Worm (Caenorhabditis elegans): Measurements from ENCODE around the gene T19H5.7.

Gene T19H5.7

ce11 chrII:9523539-9524224 is 43.8 kb upstream of the T19H5.7 start, which contains the start of gene mex-6 (continued):
- TF ChIP-seq F33H1.4 (GFP tag; IDR thresholded peaks at IDR 0.05) (peak; percentile 94), F22D6.2 (tag; optimal IDR thresholded peaks at IDR 0.05) (no peak), xnd-1 (tag; optimal IDR thresholded peaks at IDR 0.05) (peak; percentile 92), ceh-40 (GFP tag; IDR thresholded peaks at IDR 0.05) (no peak), somi-1 (GFP tag; optimal IDR thresholded peaks at IDR 0.05) (no peak), tlf-1 (GFP tag; optimal IDR thresholded peaks at IDR 0.05) (peak; percentile 32), akir-1 (GFP tag; optimal IDR thresholded peaks at IDR 0.05) (no peak), sptf-2 (GFP tag; optimal IDR thresholded peaks at IDR 0.05) (no peak), aptf-2 (GFP tag; conservative IDR thresholded peaks at IDR 0.05) (no peak), Y67H2A.10 (GFP tag; conservative IDR thresholded peaks at IDR 0.05) (no peak), lir-1 (GFP tag; conservative IDR thresholded peaks at IDR 0.05) (no peak), T07F8.4 (tag; optimal IDR thresholded peaks at IDR 0.05) (no peak), sdz-38 (tag; optimal IDR thresholded peaks at IDR 0.05) (no peak), nfya-1 (tag; optimal IDR thresholded peaks at IDR 0.05; ENCODE audit: borderline replicate concordance, insufficient read depth) (no peak), efl-1 (GFP tag; optimal IDR thresholded peaks at IDR 0.05) (peak; percentile 95), B0019.2 (GFP tag; conservative IDR thresholded peaks at IDR 0.05) (0 out of 2 replicates have a peak, but pooled peaks have one; percentile 57), F55B11.4 (tag; optimal IDR thresholded peaks at IDR 0.05; ENCODE audit: borderline replicate concordance, insufficient read depth) (no peak), let-607 (tag; optimal IDR thresholded peaks at IDR 0.05) (no peak), nhr-90 (tag; optimal IDR thresholded peaks at IDR 0.05) (no peak), F49E8.2 (tag; optimal IDR thresholded peaks at IDR 0.05; ENCODE audit: insufficient read depth) (peak; percentile 30), athp-1 (tag; optimal IDR thresholded peaks at IDR 0.05) (no peak), tbx-9 (tag; optimal IDR thresholded peaks at IDR 0.05; ENCODE audit: borderline replicate concordance) (no peak), fkh-3 (tag; optimal IDR thresholded peaks at IDR 0.05) (no peak), repo-1 (tag; optimal IDR thresholded peaks at IDR 0.05) (no peak), egl-44 (GFP tag; IDR thresholded peaks at IDR 0.05) (no peak), B0336.3 (GFP tag; IDR thresholded peaks at IDR 0.05) (no peak), hsf-1 (GFP tag; IDR thresholded peaks at IDR 0.05) (peak; percentile 66; the same call in 1 of the 2 replicates), ztf-26 (tag; optimal IDR thresholded peaks at IDR 0.05) (no peak), madf-3 (GFP tag; IDR thresholded peaks at IDR 0.05) (peak; percentile 42; the same call in 1 of the 2 replicates), ama-1 (optimal IDR thresholded peaks at IDR 0.05) (no peak), ama-1 (GFP tag; optimal IDR thresholded peaks at IDR 0.05) (no peak), sea-2 (GFP tag; IDR thresholded peaks at IDR 0.05) (no peak), snpc-1.3 (tag; optimal IDR thresholded peaks at IDR 0.05; ENCODE audit: insufficient read depth) (peak; percentile 49), ztf-25 (GFP tag; IDR thresholded peaks at IDR 0.05) (no peak), C06A6.2 (GFP tag; conservative IDR thresholded peaks at IDR 0.05) (no peak), lin-35 (GFP tag; optimal IDR thresholded peaks at IDR 0.05) (no peak), zfh-2 (GFP tag; conservative IDR thresholded peaks at IDR 0.05) (no peak), cebp-1 (GFP tag; IDR thresholded peaks at IDR 0.05) (no peak), cebp-1 (tag; optimal IDR thresholded peaks at IDR 0.05) (no peak), rec-8 (tag; optimal IDR thresholded peaks at IDR 0.05) (no peak), nhr-80 (tag; optimal IDR thresholded peaks at IDR 0.05) (no peak), bed-2 (GFP tag; IDR thresholded peaks at IDR 0.05) (no peak), zim-3 (tag; optimal IDR thresholded peaks at IDR 0.05) (no peak), bed-1 (GFP tag; IDR thresholded peaks at IDR 0.05) (no peak), lin-26 (GFP tag; IDR thresholded peaks at IDR 0.05) (no peak), let-526 (GFP tag; IDR thresholded peaks at IDR 0.05) (no peak), ztf-3 (GFP tag; optimal IDR thresholded peaks at IDR 0.05) (no peak), nhr-120 (GFP tag; IDR thresholded peaks at IDR 0.05) (no peak)
